Fruit fly (Drosophila melanogaster): ENCODE data around the gene CG11360.

Gene CG11360

dm6 chr4:703992-704690, 33.2 kb downstream of the CG11360 start (continued):
- no peak for TF ChIP-seq ap (GFP tag; IDR thresholded peaks at IDR 0.05)
- TF ChIP-seq CG18599 (GFP tag; optimal IDR thresholded peaks at IDR 0.05), result no peak
- peak; percentile 99 for TF ChIP-seq Nf-YA (GFP tag; IDR thresholded peaks at IDR 0.05)
- TF ChIP-seq CG9817 (tag; optimal IDR thresholded peaks at IDR 0.05), result no peak
- no peak for TF ChIP-seq Max (GFP tag; optimal IDR thresholded peaks at IDR 0.05)
- TF ChIP-seq chm (GFP tag; IDR thresholded peaks at IDR 0.05), result peak; percentile 12; the same call in 1 of the 2 replicates
- TF ChIP-seq gem (tag; optimal IDR thresholded peaks at IDR 0.05), result no peak
- TF ChIP-seq yki (optimal IDR thresholded peaks at IDR 0.05), result no peak
- peak; percentile 100 for TF ChIP-seq Nf-YC (tag; optimal IDR thresholded peaks at IDR 0.05)
- TF ChIP-seq pros (GFP tag; optimal IDR thresholded peaks at IDR 0.05), result peak; percentile 59
- no peak for TF ChIP-seq kah (GFP tag; optimal IDR thresholded peaks at IDR 0.05)
- peak; percentile 83 for TF ChIP-seq CG17802 (tag; optimal IDR thresholded peaks at IDR 0.05)
- no peak for TF ChIP-seq CG15073 (GFP tag; optimal IDR thresholded peaks at IDR 0.05)
- peak; percentile 32; the same call in 1 of the 2 replicates for TF ChIP-seq sna (GFP tag; IDR thresholded peaks at IDR 0.05; ENCODE audit: partially characterized antibody)
- TF ChIP-seq CG6765 (GFP tag; optimal IDR thresholded peaks at IDR 0.05), result no peak
- TF ChIP-seq gsb-n (tag; optimal IDR thresholded peaks at IDR 0.05), result peak; percentile 98
- no peak for TF ChIP-seq nom (GFP tag; optimal IDR thresholded peaks at IDR 0.05)
- no peak for TF ChIP-seq CG17568 (GFP tag; optimal IDR thresholded peaks at IDR 0.05)
- no peak for TF ChIP-seq fd64A (GFP tag; optimal IDR thresholded peaks at IDR 0.05)
- no peak for TF ChIP-seq Optix (GFP tag; IDR thresholded peaks at IDR 0.05)
- TF ChIP-seq MESR4 (GFP tag; optimal IDR thresholded peaks at IDR 0.05), result no peak
- no peak for TF ChIP-seq dm (GFP tag; optimal IDR thresholded peaks at IDR 0.05)
- TF ChIP-seq Jarid2 (GFP tag; optimal IDR thresholded peaks at IDR 0.05), result peak; percentile 78
- peak; percentile 25 for TF ChIP-seq gcm (GFP tag; optimal IDR thresholded peaks at IDR 0.05)

DNA sequence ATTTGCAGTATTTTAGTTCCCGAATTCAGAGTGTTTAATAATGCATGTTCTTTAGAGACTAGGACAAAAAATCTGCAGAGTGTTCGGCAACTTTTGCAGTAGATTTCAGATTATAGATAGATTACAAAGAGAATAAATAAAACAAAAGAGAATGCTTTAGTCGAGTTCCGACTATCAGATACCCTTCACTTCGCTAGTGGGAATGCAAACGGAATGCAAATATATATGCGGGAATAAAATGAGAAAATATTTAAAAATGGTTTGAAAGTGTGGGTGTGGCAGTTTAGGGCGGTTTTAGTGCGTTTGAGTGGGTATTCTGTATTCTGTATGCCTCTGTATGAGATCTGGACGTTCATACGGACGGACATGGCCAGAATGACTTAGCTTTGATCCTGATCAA, 35.9 kb downstream of the CG11360 start:
- peak; percentile 66 for TF ChIP-seq HLH4C (GFP tag; IDR thresholded peaks at IDR 0.05; ENCODE audit: partially characterized antibody)
- TF ChIP-seq CG1792 (GFP tag; optimal IDR thresholded peaks at IDR 0.05), result no peak
- TF ChIP-seq CG6791 (GFP tag; IDR thresholded peaks at IDR 0.05; ENCODE audit: partially characterized antibody), result peak; percentile 73; the same call in 2 of the 3 replicates
- peak; percentile 57 for TF ChIP-seq CG14860 (GFP tag; IDR thresholded peaks at IDR 0.05; ENCODE audit: partially characterized antibody)
- peak; percentile 47; the same call in 1 of the 3 replicates for TF ChIP-seq CG7963 (GFP tag; IDR thresholded peaks at IDR 0.05; ENCODE audit: partially characterized antibody)
- no peak for TF ChIP-seq CG18599 (GFP tag; optimal IDR thresholded peaks at IDR 0.05)
- no peak for TF ChIP-seq pita (GFP tag; optimal IDR thresholded peaks at IDR 0.05)
- TF ChIP-seq tup (GFP tag; optimal IDR thresholded peaks at IDR 0.05), result no peak
- no peak for TF ChIP-seq CG1602 (GFP tag; optimal IDR thresholded peaks at IDR 0.05)
- peak; percentile 52; the same call in 1 of the 3 replicates for TF ChIP-seq mld (GFP tag; IDR thresholded peaks at IDR 0.05; ENCODE audit: partially characterized antibody)
- peak; percentile 74 for TF ChIP-seq CG16813 (GFP tag; IDR thresholded peaks at IDR 0.05; ENCODE audit: partially characterized antibody)
- peak; percentile 5; the same call in 1 of the 2 replicates for TF ChIP-seq amos (GFP tag; IDR thresholded peaks at IDR 0.05; ENCODE audit: partially characterized antibody)
- TF ChIP-seq CG7928 (GFP tag; optimal IDR thresholded peaks at IDR 0.05), result no peak

DNA sequence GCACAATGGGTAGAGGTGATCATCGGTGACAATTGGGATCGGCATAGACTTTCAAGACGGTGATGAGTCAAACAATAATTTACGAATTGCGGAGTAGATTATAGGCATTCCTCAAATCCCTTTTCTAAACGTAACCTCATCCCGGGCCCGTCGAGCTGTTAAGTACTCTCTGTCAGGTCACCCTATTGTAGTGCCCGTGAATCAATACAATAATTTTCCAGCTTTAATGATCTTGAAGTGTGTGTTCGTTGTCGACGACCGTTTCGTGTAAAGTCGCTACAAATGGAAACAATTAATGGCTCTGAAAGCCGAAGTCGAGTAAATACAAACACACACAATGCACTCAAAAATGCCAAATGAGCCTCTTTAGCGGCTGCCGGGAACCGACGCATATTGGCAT, 37.7 kb downstream of the CG11360 start:
- no peak for TF ChIP-seq CG4854 (GFP tag; optimal IDR thresholded peaks at IDR 0.05)
- TF ChIP-seq gt (GFP tag; IDR thresholded peaks at IDR 0.05), result no peak
- no peak for TF ChIP-seq Doc3 (GFP tag; IDR thresholded peaks at IDR 0.05; ENCODE audit: partially characterized antibody)
- peak; percentile 95 for TF ChIP-seq D (optimal IDR thresholded peaks at IDR 0.05)
- no peak for TF ChIP-seq D (GFP tag; optimal IDR thresholded peaks at IDR 0.05)
- TF ChIP-seq sens (GFP tag), result no peak
- no peak for TF ChIP-seq ab (GFP tag; optimal IDR thresholded peaks at IDR 0.05)
- no peak for TF ChIP-seq HmgZ (tag; optimal IDR thresholded peaks at IDR 0.05)
- TF ChIP-seq CG2199 (GFP tag; IDR thresholded peaks at IDR 0.05), result 0 out of 3 replicates have a peak, but pooled peaks have one; percentile 33
- no peak for TF ChIP-seq sob (GFP tag; IDR thresholded peaks at IDR 0.05)
- peak in 1 of 2 experiments; percentile 72 for TF ChIP-seq tll (GFP tag; optimal IDR thresholded peaks at IDR 0.05)
- TF ChIP-seq gcm (GFP tag; optimal IDR thresholded peaks at IDR 0.05), result no peak
- peak in 1 of 2 experiments; percentile 11 for TF ChIP-seq eve (GFP tag; optimal IDR thresholded peaks at IDR 0.05)
